Fruit fly (Drosophila melanogaster) whole organism: ENCODE measurements around the gene Gr10a.

Source experiments
- Dll ChIP-seq: fragments of >200 bp; optimal IDR thresholded peaks from 2 replicates; lab custom pipeline; 2017
- EcR ChIP-seq, 2 experiments: fragments of >200 bp; optimal IDR thresholded peaks; 2 replicates each; lab custom pipeline; 2017; ENCODE audit warnings: missing biosample characterization in 2 of 2, missing genetic modification characterization in 2 of 2, missing genetic modification reagents in 2 of 2
- pan ChIP-seq: fragments of >200 bp; optimal IDR thresholded peaks from 2 replicates; lab custom pipeline; 2017
- psq ChIP-seq: fragments of >200 bp; optimal IDR thresholded peaks from 2 replicates; lab custom pipeline; 2017
- usp ChIP-seq: fragments of >200 bp; optimal IDR thresholded peaks from 2 replicates; lab custom pipeline; 2017; ENCODE audit warnings: missing biosample characterization, missing genetic modification characterization, mixed read lengths

DNA sequence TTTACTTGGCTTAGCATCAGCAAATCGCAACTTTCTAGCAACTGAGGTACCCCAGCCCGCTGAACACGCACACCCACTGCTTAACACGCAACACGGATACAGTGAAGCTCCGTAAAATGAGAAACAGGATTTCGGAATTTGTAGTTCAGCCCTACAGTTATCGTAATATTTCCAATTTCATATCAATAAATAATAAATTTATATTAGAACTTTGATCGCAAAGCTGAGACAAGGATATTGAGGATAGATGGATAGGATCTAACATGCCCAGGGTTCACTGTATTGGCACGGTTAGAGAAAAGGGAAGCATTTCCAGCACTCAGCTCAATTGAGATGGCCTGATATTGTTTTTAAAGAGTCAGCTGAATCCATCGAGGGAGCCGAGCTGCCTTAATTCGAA lies 2.0 kb upstream of the Gr10a start:
- TF ChIP-seq psq (lab: Kevin White, UChicago), result no peak
- no peak for TF ChIP-seq EcR (GFP tag; optimal IDR thresholded peaks at IDR 0.05; lab: Kevin White, UChicago)
- TF ChIP-seq Dll, result no peak
- TF ChIP-seq pan (lab: Kevin White, UChicago), result no peak
- no peak for TF ChIP-seq usp (GFP tag; lab: Kevin White, UChicago)
